Fruit fly (Drosophila melanogaster) whole organism, wandering third instar larva: ENCODE results near the gene se.

Experiments used
- Dif ChIP-seq: fragments of 200-275, 200-300 bp; sonication (Bioruptor generic); optimal IDR thresholded peaks from 2 replicates; lab custom pipeline; 2018; ENCODE audit warnings: missing biosample characterization, missing genetic modification characterization; ENCODE audit not compliant: partially characterized antibody
- GATAd ChIP-seq: sonication (Bioruptor generic); optimal IDR thresholded peaks from 2 replicates; lab custom pipeline; 2016; ENCODE audit warnings: missing biosample characterization, missing genetic modification characterization
- HLH106 ChIP-seq: fragments of 200-800 bp; optimal IDR thresholded peaks from 3 replicates; lab custom pipeline; 2019; ENCODE audit warnings: missing biosample characterization, mild to moderate bottlenecking, missing genetic modification characterization, moderate library complexity
- Hnf4 ChIP-seq: fragments of 200-800 bp; sonication (Bioruptor generic); optimal IDR thresholded peaks from 2 replicates; lab custom pipeline; 2016; ENCODE audit warnings: missing biosample characterization, mild to moderate bottlenecking, missing genetic modification characterization
- Hr78 ChIP-seq: fragments of >200 bp; optimal IDR thresholded peaks from 2 replicates; lab custom pipeline; 2017; ENCODE audit warnings: missing biosample characterization, missing genetic modification characterization
- Jra ChIP-seq: sonication (Bioruptor generic); optimal IDR thresholded peaks from 2 replicates; lab custom pipeline; 2016; ENCODE audit warnings: missing biosample characterization, missing genetic modification characterization
- N ChIP-seq: fragments of >200 bp; optimal IDR thresholded peaks from 2 replicates; lab custom pipeline; 2018; ENCODE audit warnings: missing biosample characterization, missing external identifiers, missing genetic modification characterization
- OdsH ChIP-seq: fragments of 200-800 bp; sonication (Bioruptor generic); optimal IDR thresholded peaks from 2 replicates; lab custom pipeline; 2016; ENCODE audit warnings: missing biosample characterization, mild to moderate bottlenecking, missing genetic modification characterization
- Rel ChIP-seq, 2 experiments: fragments of 200-800 bp; sonication (Bioruptor generic) in 1 of 2; optimal IDR thresholded peaks; 2 replicates in 1 of 2; 3 replicates in 1 of 2; lab custom pipeline; 2016 to 2019; ENCODE audit warnings: mild to moderate bottlenecking in 2 of 2, missing biosample characterization in 2 of 2, missing genetic modification characterization in 2 of 2, moderate library complexity in 1 of 2
- Vsx2 ChIP-seq: fragments of 200-300, 225-300 bp; sonication (Bioruptor generic); optimal IDR thresholded peaks from 2 replicates; lab custom pipeline; 2018; ENCODE audit warnings: missing biosample characterization, missing genetic modification characterization; ENCODE audit not compliant: partially characterized antibody
- dl ChIP-seq, 2 experiments: fragments of 175-275, 200-275 bp in 1 of 2; fragments of 200-275 bp in 1 of 2; sonication (Bioruptor generic); optimal IDR thresholded peaks; lab custom pipeline; 2018; ENCODE audit warnings: mild to moderate bottlenecking in 2 of 2, missing biosample characterization in 2 of 2, missing genetic modification characterization in 2 of 2, moderate library complexity in 2 of 2; ENCODE audit not compliant: partially characterized antibody in 2 of 2, insufficient read depth in 1 of 2
- dmrt93B ChIP-seq: fragments of 200-800 bp; sonication (Bioruptor generic); optimal IDR thresholded peaks from 2 replicates; lab custom pipeline; 2018; ENCODE audit warnings: missing biosample characterization, mild to moderate bottlenecking, missing genetic modification characterization
- dsf ChIP-seq: sonication (Bioruptor generic); optimal IDR thresholded peaks from 2 replicates; lab custom pipeline; 2016; ENCODE audit warnings: missing biosample characterization, missing genetic modification characterization, borderline replicate concordance
- ey ChIP-seq: fragments of 200-800 bp; sonication (Bioruptor generic); optimal IDR thresholded peaks from 2 replicates; lab custom pipeline; 2016; ENCODE audit warnings: missing biosample characterization, missing genetic modification characterization
- foxo ChIP-seq, 2 experiments: fragments of 200-800 bp; sonication (Bioruptor generic); optimal IDR thresholded peaks; 2 replicates in 1 of 2; 3 replicates in 1 of 2; lab custom pipeline; 2016 to 2017; ENCODE audit warnings: missing biosample characterization in 2 of 2, missing genetic modification characterization in 2 of 2
- h ChIP-seq: fragments of 200-800 bp; sonication (Bioruptor generic); optimal IDR thresholded peaks from 3 replicates; lab custom pipeline; 2016; ENCODE audit warnings: missing biosample characterization, mild to moderate bottlenecking, missing genetic modification characterization
- jim ChIP-seq: fragments of 175-275, 200-325 bp; sonication (Bioruptor generic); optimal IDR thresholded peaks from 2 replicates; lab custom pipeline; 2016; ENCODE audit warnings: missing biosample characterization, mild to moderate bottlenecking, missing genetic modification characterization
- lola ChIP-seq: fragments of >200 bp; optimal IDR thresholded peaks from 2 replicates; lab custom pipeline; 2017; ENCODE audit warnings: missing biosample characterization, missing genetic modification characterization
- pan ChIP-seq: fragments of >200 bp; optimal IDR thresholded peaks from 2 replicates; lab custom pipeline; 2017
- sv ChIP-seq: fragments of 200-800 bp; sonication (Bioruptor generic); optimal IDR thresholded peaks from 3 replicates; lab custom pipeline; 2016; ENCODE audit warnings: missing biosample characterization, missing genetic modification characterization
- tai ChIP-seq: sonication (Bioruptor generic); optimal IDR thresholded peaks from 2 replicates; lab custom pipeline; 2016; ENCODE audit warnings: missing biosample characterization, missing genetic modification characterization
- usp ChIP-seq: fragments of >200 bp; optimal IDR thresholded peaks from 2 replicates; lab custom pipeline; 2017; ENCODE audit warnings: missing biosample characterization, missing genetic modification characterization

The se gene

DNA sequence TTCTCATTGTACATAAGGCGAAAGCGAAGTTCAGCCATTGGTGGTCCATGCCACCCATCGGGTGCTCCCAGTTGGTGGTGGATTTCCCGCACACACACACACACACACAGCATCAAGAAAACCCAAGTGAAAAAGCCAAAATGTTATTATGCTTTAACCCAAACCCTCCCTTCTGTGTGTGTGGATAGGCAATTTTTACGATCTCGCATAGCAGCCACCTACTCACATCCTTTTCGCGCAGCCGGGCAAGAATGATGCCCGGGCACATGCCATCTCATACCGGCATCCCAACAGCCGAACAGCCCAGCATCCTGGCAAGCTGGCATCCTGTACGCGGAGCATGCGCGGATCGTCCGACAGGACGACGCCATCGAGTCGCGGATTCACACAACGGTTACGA, 36.7 kb downstream of the se start:
- no peak for TF ChIP-seq dsf (GFP tag; lab: Kevin White, UChicago)
- TF ChIP-seq tai (GFP tag; lab: Kevin White, UChicago): no peak
- no peak for TF ChIP-seq GATAd (GFP tag; lab: Kevin White, UChicago)
- no peak for TF ChIP-seq usp
- no peak for TF ChIP-seq Hnf4
- no peak for TF ChIP-seq ey (GFP tag; lab: Kevin White, UChicago)
- TF ChIP-seq foxo (GFP tag; optimal IDR thresholded peaks at IDR 0.05; lab: Kevin White, UChicago): no peak
- TF ChIP-seq lola (GFP tag; lab: Kevin White, UChicago): no peak
- no peak for TF ChIP-seq HLH106
- no peak for TF ChIP-seq pan (lab: Kevin White, UChicago)
- TF ChIP-seq Hr78 (GFP tag; lab: Kevin White, UChicago): no peak
- no peak for TF ChIP-seq Dif (GFP tag; lab: Kevin White, UChicago)
- TF ChIP-seq Rel (GFP tag; optimal IDR thresholded peaks at IDR 0.05; lab: Kevin White, UChicago): no peak
- TF ChIP-seq Rel (tag; optimal IDR thresholded peaks at IDR 0.05; lab: Kevin White, UChicago): no peak

DNA sequence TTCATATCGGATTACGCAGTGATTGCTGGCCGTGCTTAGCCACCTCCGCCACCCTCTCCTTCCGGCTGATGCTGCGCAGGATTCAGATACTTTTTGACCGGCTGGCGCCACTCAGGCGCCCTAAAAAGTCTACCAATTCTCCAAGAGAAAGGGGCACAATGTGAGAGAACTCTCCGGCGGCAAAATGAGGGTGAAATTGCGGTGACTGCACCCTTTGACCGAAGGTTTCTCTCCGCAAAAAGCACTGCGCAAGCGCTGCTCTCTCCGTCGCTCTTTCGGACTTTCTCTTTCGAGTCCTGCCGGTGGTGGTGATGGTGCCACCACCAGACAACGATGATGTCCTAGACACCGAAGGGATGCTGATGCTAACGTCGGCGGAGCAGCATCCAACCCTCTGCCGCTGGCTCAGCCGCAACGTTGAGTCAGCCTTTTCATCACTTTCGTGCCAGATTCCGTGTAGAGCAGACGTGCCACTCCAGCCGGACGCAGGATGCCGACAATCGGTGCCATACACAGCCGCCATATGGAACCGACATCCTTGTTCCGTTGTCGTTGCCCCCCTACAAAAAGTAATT, 39.5 kb downstream of the se start:
- TF ChIP-seq h (GFP tag; lab: Kevin White, UChicago) (no peak), Dif (GFP tag; lab: Kevin White, UChicago) (peak; percentile 31), Jra (no peak), sv (GFP tag; lab: Kevin White, UChicago) (no peak), lola (GFP tag; lab: Kevin White, UChicago) (no peak), Vsx2 (GFP tag; lab: Kevin White, UChicago) (peak; percentile 81), Hnf4 (no peak), jim (GFP tag; lab: Kevin White, UChicago) (no peak), OdsH (GFP tag; lab: Kevin White, UChicago) (no peak), usp (no peak), dl (GFP tag; optimal IDR thresholded peaks at IDR 0.05; lab: Kevin White, UChicago; ENCODE audit: insufficient read depth in 1 of 2, partially characterized antibody in 2 of 2) (peak in 1 of 2 experiments; percentile 12), dmrt93B (GFP tag; lab: Kevin White, UChicago) (no peak), Rel (GFP tag; optimal IDR thresholded peaks at IDR 0.05; lab: Kevin White, UChicago) (no peak), Rel (tag; optimal IDR thresholded peaks at IDR 0.05; lab: Kevin White, UChicago) (no peak), N (GFP tag; lab: Kevin White, UChicago) (no peak)
- TF ChIP-seq, all 38 proteins: peak for 3

DNA sequence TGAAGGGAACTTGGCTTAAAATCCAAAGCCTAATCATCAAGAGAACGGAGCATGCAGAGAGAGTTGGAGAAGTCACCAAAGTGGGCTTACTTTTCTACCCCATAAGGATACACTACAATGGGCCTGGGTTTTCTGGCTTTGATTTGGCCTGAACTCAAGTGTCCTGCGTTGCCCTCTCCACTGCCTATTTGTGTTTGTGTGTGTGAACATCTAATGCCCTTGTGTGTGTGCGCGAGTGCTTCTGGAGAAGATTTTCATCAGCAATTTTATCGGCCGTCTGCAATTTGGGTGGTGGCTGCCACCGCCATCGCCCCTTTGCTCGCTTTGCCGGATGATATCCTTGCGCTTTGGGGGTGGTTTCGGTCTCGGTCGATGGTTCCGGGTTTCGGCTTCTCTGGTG, 40.3 kb downstream of the se start:
- TF ChIP-seq pan (lab: Kevin White, UChicago): no peak
